Fruit fly (Drosophila melanogaster): ENCODE results near the gene Ten-a.
A peak's percentile ranks its signal among the peaks of the same experiment; 100 is the strongest.

Ten-a gene

DNA sequence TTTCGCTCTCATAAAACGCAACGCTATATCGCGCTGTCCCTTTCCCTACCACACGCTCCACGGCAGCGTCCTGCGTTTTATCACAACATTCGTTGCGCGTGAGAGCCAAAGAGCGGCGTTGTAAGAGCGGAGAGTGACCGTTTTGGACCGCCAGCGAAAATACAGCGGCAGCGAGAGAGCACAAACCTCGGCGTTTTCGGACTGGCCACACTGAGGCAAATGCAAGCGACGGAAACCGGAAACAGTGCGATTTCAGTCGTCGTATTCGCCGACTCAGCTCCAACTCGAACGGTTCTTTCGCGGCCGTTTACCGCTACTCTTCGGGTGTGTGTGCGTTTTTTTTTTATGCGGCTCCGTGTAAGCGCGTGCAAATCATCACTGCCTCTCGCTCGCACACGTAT, 160.1 kb downstream of the Ten-a start (continued):
- TF ChIP-seq CG10654 (GFP tag; optimal IDR thresholded peaks at IDR 0.05), result peak; percentile 13
- peak; percentile 71 for TF ChIP-seq sim (GFP tag; IDR thresholded peaks at IDR 0.05)
- TF ChIP-seq otp (GFP tag; IDR thresholded peaks at IDR 0.05), result peak; percentile 81
- no peak for TF ChIP-seq CG1602 (GFP tag; optimal IDR thresholded peaks at IDR 0.05)
- peak; percentile 82 for TF ChIP-seq CG17912 (GFP tag; optimal IDR thresholded peaks at IDR 0.05)
- peak; percentile 77; the same call in 1 of the 2 replicates for TF ChIP-seq CG32532 (GFP tag; IDR thresholded peaks at IDR 0.05)
- no peak for TF ChIP-seq fu2 (GFP tag; optimal IDR thresholded peaks at IDR 0.05)
- TF ChIP-seq ewg (GFP tag; optimal IDR thresholded peaks at IDR 0.05), result peak; percentile 75
- peak; percentile 60 for TF ChIP-seq CG34224 (GFP tag; IDR thresholded peaks at IDR 0.05; ENCODE audit: partially characterized antibody)
- peak; percentile 67 for TF ChIP-seq CG15479 (GFP tag; optimal IDR thresholded peaks at IDR 0.05)
- peak; percentile 23 for TF ChIP-seq maf-S (GFP tag; optimal IDR thresholded peaks at IDR 0.05)
- TF ChIP-seq CG17612 (GFP tag; IDR thresholded peaks at IDR 0.05), result no peak
- TF ChIP-seq CrebB (tag; optimal IDR thresholded peaks at IDR 0.05), result peak; percentile 72
- no peak for TF ChIP-seq CG4820 (GFP tag; optimal IDR thresholded peaks at IDR 0.05)
- TF ChIP-seq BEAF-32 (GFP tag; optimal IDR thresholded peaks at IDR 0.05), result peak; percentile 11
- no peak; the same call in 1 of the 2 replicates for TF ChIP-seq dimm (GFP tag; IDR thresholded peaks at IDR 0.05)
- TF ChIP-seq sr (GFP tag; IDR thresholded peaks at IDR 0.05), result no peak
- TF ChIP-seq CG14014 (GFP tag; IDR thresholded peaks at IDR 0.05), result peak; percentile 54; the same call in 1 of the 2 replicates
- TF ChIP-seq Dad (GFP tag; optimal IDR thresholded peaks at IDR 0.05), result peak; percentile 50
- TF ChIP-seq Optix (GFP tag; IDR thresholded peaks at IDR 0.05), result peak; percentile 48; the same call in 1 of the 3 replicates
- TF ChIP-seq fru (optimal IDR thresholded peaks at IDR 0.05), result no peak
- TF ChIP-seq sug (tag; optimal IDR thresholded peaks at IDR 0.05), result peak; percentile 15
- peak; percentile 48 for TF ChIP-seq zf30C (GFP tag; optimal IDR thresholded peaks at IDR 0.05)
- TF ChIP-seq gt (GFP tag; IDR thresholded peaks at IDR 0.05), result no peak
- peak; percentile 80 for TF ChIP-seq PHDP (tag; optimal IDR thresholded peaks at IDR 0.05)
- peak; percentile 68 for TF ChIP-seq Nf-YA (GFP tag; IDR thresholded peaks at IDR 0.05)
- TF ChIP-seq Taf1 (GFP tag; IDR thresholded peaks at IDR 0.05), result no peak
- peak; percentile 44 for TF ChIP-seq ERR (GFP tag; optimal IDR thresholded peaks at IDR 0.05)
- no peak for TF ChIP-seq lov (optimal IDR thresholded peaks at IDR 0.05)
- peak; percentile 89; the same call in 2 of the 3 replicates for TF ChIP-seq lov (GFP tag; IDR thresholded peaks at IDR 0.05)
- TF ChIP-seq YL-1 (GFP tag; optimal IDR thresholded peaks at IDR 0.05), result peak; percentile 67
- peak; percentile 61 for TF ChIP-seq CG6683 (GFP tag; optimal IDR thresholded peaks at IDR 0.05)
- TF ChIP-seq danr (GFP tag; IDR thresholded peaks at IDR 0.05), result no peak
- peak in 1 of 2 experiments; percentile 33 for TF ChIP-seq crp (GFP tag; optimal IDR thresholded peaks at IDR 0.05)
- peak; percentile 39 for TF ChIP-seq Xbp1 (GFP tag; optimal IDR thresholded peaks at IDR 0.05)
- peak; percentile 86 for TF ChIP-seq BtbVII (GFP tag; optimal IDR thresholded peaks at IDR 0.05)
- peak; percentile 79 for TF ChIP-seq Side (GFP tag; optimal IDR thresholded peaks at IDR 0.05)
- no peak for TF ChIP-seq CG16779 (GFP tag; IDR thresholded peaks at IDR 0.05)
- TF ChIP-seq ken (GFP tag; IDR thresholded peaks at IDR 0.05), result peak; percentile 68; the same call in 2 of the 3 replicates
- no peak for TF ChIP-seq CG4282 (GFP tag; optimal IDR thresholded peaks at IDR 0.05)
- TF ChIP-seq CG18599 (GFP tag; optimal IDR thresholded peaks at IDR 0.05), result peak; percentile 77
- peak; percentile 11 for TF ChIP-seq Sry-β (GFP tag; optimal IDR thresholded peaks at IDR 0.05)
- peak; percentile 95; the same call in 2 of the 3 replicates for TF ChIP-seq ci (GFP tag; IDR thresholded peaks at IDR 0.05)
- peak; percentile 79 for TF ChIP-seq CG3407 (GFP tag; optimal IDR thresholded peaks at IDR 0.05)
- peak; percentile 35 for TF ChIP-seq jumu (GFP tag; optimal IDR thresholded peaks at IDR 0.05)
- TF ChIP-seq CG1529 (GFP tag; optimal IDR thresholded peaks at IDR 0.05), result peak; percentile 76
- TF ChIP-seq D19A (tag; optimal IDR thresholded peaks at IDR 0.05), result no peak
- TF ChIP-seq Ada2b (GFP tag; IDR thresholded peaks at IDR 0.05), result no peak; the same call in 1 of the 2 replicates
- TF ChIP-seq Sox100B (GFP tag; optimal IDR thresholded peaks at IDR 0.05), result peak; percentile 58
- peak; percentile 80 for TF ChIP-seq HHEX (GFP tag; optimal IDR thresholded peaks at IDR 0.05)
- TF ChIP-seq sc (optimal IDR thresholded peaks at IDR 0.05), result no peak
- TF ChIP-seq sc (GFP tag; optimal IDR thresholded peaks at IDR 0.05), result peak; percentile 41
